Worm (Caenorhabditis elegans) whole organism, L4 larva: ENCODE measurements around the gene pde-2.
A peak's percentile ranks its signal among the peaks of the same experiment; 100 is the strongest.

Experiments
- F10B5.3 ChIP-seq: sonication (generic microtip); optimal IDR thresholded peaks from 2 replicates; lab custom pipeline; 2016; ENCODE audit warnings: mild to moderate bottlenecking, missing genetic modification characterization, missing compliant biosample characterization
- F37D6.2 ChIP-seq: sonication (generic microtip); optimal IDR thresholded peaks from 2 replicates; lab custom pipeline; 2016; ENCODE audit warnings: mild to moderate bottlenecking, missing genetic modification characterization, missing compliant biosample characterization
- F44E2.7 ChIP-seq: fragments of 200-800 bp; sonication (Bioruptor generic); IDR thresholded peaks from 2 replicates; pipeline ENCODE4 v2.1.2; 2022; ENCODE audit warnings: missing genetic modification characterization, missing compliant biosample characterization
- F49E8.2 ChIP-seq: sonication (generic microtip); optimal IDR thresholded peaks from 2 replicates; lab custom pipeline; 2016; ENCODE audit warnings: missing compliant biosample characterization, mild to moderate bottlenecking, missing genetic modification characterization, borderline replicate concordance
- T26A8.4 ChIP-seq: fragments of 200-800 bp; sonication (Bioruptor generic); IDR thresholded peaks from 2 replicates; pipeline ENCODE4 v1.3.6; 2022; ENCODE audit warnings: missing genetic modification characterization, missing compliant biosample characterization
- Y75B8A.6 ChIP-seq: fragments of 200-800 bp; sonication (Bioruptor generic); IDR thresholded peaks from 2 replicates; pipeline ENCODE4 v1.3.6; 2022; ENCODE audit warnings: missing genetic modification reagents, missing genetic modification characterization, missing compliant biosample characterization
- ceh-28 ChIP-seq: fragments of 150-350 bp; optimal IDR thresholded peaks from 2 replicates; lab custom pipeline; 2014; ENCODE audit warnings: missing biosample characterization, missing genetic modification reagents, missing genetic modification characterization
- ceh-62 ChIP-seq: sonication (generic microtip); optimal IDR thresholded peaks from 2 replicates; lab custom pipeline; 2017; ENCODE audit warnings: missing biosample characterization, missing genetic modification characterization
- ctbp-1 ChIP-seq: fragments of 200-800 bp; sonication (Bioruptor generic); IDR thresholded peaks from 2 replicates; pipeline ENCODE4 v1.3.6; 2022; ENCODE audit warnings: missing genetic modification reagents, missing genetic modification characterization, missing compliant biosample characterization
- daf-12 ChIP-seq: fragments of 150-350 bp; optimal IDR thresholded peaks from 2 replicates; lab custom pipeline; 2014; ENCODE audit warnings: missing biosample characterization, missing genetic modification reagents, missing genetic modification characterization
- daf-19 ChIP-seq: fragments of 200-800 bp; sonication (Bioruptor generic); conservative IDR thresholded peaks from 2 replicates; pipeline ENCODE4 v1.3.6; 2022; ENCODE audit warnings: missing genetic modification characterization, missing compliant biosample characterization
- dmd-6 ChIP-seq: fragments of 200-800 bp; sonication (Bioruptor generic); IDR thresholded peaks from 2 replicates; pipeline ENCODE4 v1.3.6; 2022; ENCODE audit warnings: missing genetic modification reagents, missing genetic modification characterization, missing compliant biosample characterization
- dmd-8 ChIP-seq: fragments of 200-800 bp; sonication (Bioruptor generic); IDR thresholded peaks from 2 replicates; pipeline ENCODE4 v1.3.6; 2022; ENCODE audit warnings: missing genetic modification characterization, missing compliant biosample characterization
- egl-43 ChIP-seq: fragments of 200-800 bp; sonication (Bioruptor generic); IDR thresholded peaks from 2 replicates; pipeline ENCODE4 v1.3.6; 2022; ENCODE audit warnings: missing genetic modification reagents, missing genetic modification characterization, missing compliant biosample characterization
- fos-1 ChIP-seq: fragments of 150-350 bp; optimal IDR thresholded peaks from 2 replicates; lab custom pipeline; 2014; ENCODE audit warnings: missing biosample characterization, missing genetic modification characterization
- hmg-1.1 ChIP-seq: fragments of 200-800 bp; sonication (Bioruptor generic); IDR thresholded peaks from 2 replicates; pipeline ENCODE4 v1.3.6; 2022; ENCODE audit warnings: missing genetic modification reagents, missing genetic modification characterization, missing compliant biosample characterization
- lim-7 ChIP-seq: fragments of 200-800 bp; sonication (Bioruptor generic); IDR thresholded peaks from 2 replicates; pipeline ENCODE4 v1.3.6; 2022; ENCODE audit warnings: missing genetic modification characterization, missing compliant biosample characterization
- madf-9 ChIP-seq: fragments of 200-800 bp; sonication (Bioruptor generic); conservative IDR thresholded peaks from 2 replicates; pipeline ENCODE4 v1.3.6; 2022; ENCODE audit warnings: missing genetic modification reagents, missing genetic modification characterization, missing compliant biosample characterization
- mdl-1 ChIP-seq, 2 experiments: fragments of 150-350 bp in 1 of 2; sonication (generic microtip) in 1 of 2; optimal IDR thresholded peaks; 2 replicates each; lab custom pipeline; 2014 to 2017; ENCODE audit warnings: missing biosample characterization in 2 of 2, missing genetic modification characterization in 2 of 2
- mep-1 ChIP-seq: fragments of 150-350 bp; sonication (generic microtip); optimal IDR thresholded peaks from 3 replicates; lab custom pipeline; 2014; ENCODE audit warnings: missing biosample characterization, missing genetic modification characterization
- mes-2 ChIP-seq: sonication (generic microtip); optimal IDR thresholded peaks from 2 replicates; lab custom pipeline; 2016; ENCODE audit warnings: missing genotype, mild to moderate bottlenecking, missing genetic modification characterization, missing compliant biosample characterization; ENCODE audit not compliant: poor library complexity, severe bottlenecking
- mxl-2 ChIP-seq: fragments of 200-800 bp; sonication (Bioruptor generic); conservative IDR thresholded peaks from 2 replicates; pipeline ENCODE4 v1.3.6; 2022; ENCODE audit warnings: missing genetic modification reagents, missing genetic modification characterization, missing compliant biosample characterization
- nhr-10 ChIP-seq: fragments of 150-350 bp; optimal IDR thresholded peaks from 2 replicates; lab custom pipeline; 2014; ENCODE audit warnings: missing biosample characterization, missing genetic modification characterization
- nhr-102 ChIP-seq: sonication (generic microtip); optimal IDR thresholded peaks from 2 replicates; lab custom pipeline; 2016; ENCODE audit warnings: mild to moderate bottlenecking, missing genetic modification characterization, moderate library complexity, missing compliant biosample characterization
- nhr-237 ChIP-seq: sonication (generic microtip); optimal IDR thresholded peaks from 2 replicates; lab custom pipeline; 2017; ENCODE audit warnings: missing biosample characterization, missing genetic modification characterization
- nhr-25 ChIP-seq: sonication (generic microtip); optimal IDR thresholded peaks from 2 replicates; lab custom pipeline; 2017; ENCODE audit warnings: missing genetic modification characterization, mild to moderate bottlenecking, missing compliant biosample characterization, antibody characterized with exemption, moderate library complexity, borderline replicate concordance; ENCODE audit not compliant: insufficient read depth
- nhr-42 ChIP-seq: fragments of 200-800 bp; sonication (Bioruptor generic); IDR thresholded peaks from 2 replicates; pipeline ENCODE4 v1.3.6; 2022; ENCODE audit warnings: missing genetic modification characterization, missing compliant biosample characterization
- nhr-6 ChIP-seq: fragments of 150-350 bp; optimal IDR thresholded peaks from 2 replicates; lab custom pipeline; 2014; ENCODE audit warnings: missing biosample characterization, missing genetic modification characterization
- pha-4 ChIP-seq, 2 experiments: fragments of 150-350 bp in 1 of 2; fragments of 200-800 bp in 1 of 2; sonication (Bioruptor generic) in 1 of 2; IDR thresholded peaks in 1 of 2; optimal IDR thresholded peaks in 1 of 2; 2 replicates each; pipeline versions ENCODE4 v1.3.6 to Lab custom; 2014 to 2022; ENCODE audit warnings: missing genetic modification characterization in 2 of 2, missing genetic modification reagents in 2 of 2, missing biosample characterization in 1 of 2, missing compliant biosample characterization in 1 of 2
- set-16 ChIP-seq: fragments of 200-800 bp; sonication (Bioruptor generic); IDR thresholded peaks from 2 replicates; pipeline ENCODE4 v1.3.6; 2022; ENCODE audit warnings: missing genetic modification reagents, missing genetic modification characterization, missing compliant biosample characterization
- tra-1 ChIP-seq: fragments of 200-800 bp; sonication (Bioruptor generic); IDR thresholded peaks from 2 replicates; pipeline ENCODE4 v1.3.6; 2022; ENCODE audit warnings: missing genetic modification reagents, missing genetic modification characterization, missing compliant biosample characterization
- zfp-2 ChIP-seq: sonication (generic microtip); optimal IDR thresholded peaks from 2 replicates; lab custom pipeline; 2016; ENCODE audit warnings: mild to moderate bottlenecking, missing genetic modification characterization, missing compliant biosample characterization
- zip-11 ChIP-seq: fragments of 200-800 bp; sonication (Bioruptor generic); IDR thresholded peaks from 2 replicates; pipeline ENCODE4 v1.3.6; 2022; ENCODE audit warnings: missing genetic modification characterization, missing compliant biosample characterization
- ztf-7 ChIP-seq: fragments of 150-350 bp; optimal IDR thresholded peaks from 2 replicates; lab custom pipeline; 2014; ENCODE audit warnings: missing biosample characterization, missing genetic modification characterization

The pde-2 gene

ce11 chrIII:8974835-8975234 is 6.9 kb downstream of the pde-2 start (continued):
- TF ChIP-seq ztf-7 (tag; lab: Kevin White, UChicago) (no peak), F44E2.7 (GFP tag; lab: Robert Waterston, UW) (no peak), nhr-42 (no peak), ceh-62 (tag; lab: Kevin White, UChicago) (no peak), F10B5.3 (tag; lab: Kevin White, UChicago) (no peak), lim-7 (GFP tag; lab: Robert Waterston, UW) (0 out of 2 replicates have a peak, but pooled peaks have one; percentile 55), T26A8.4 (GFP tag; lab: Robert Waterston, UW) (peak; percentile 37; the same call in 1 of the 2 replicates), mdl-1 (tag; optimal IDR thresholded peaks at IDR 0.05; lab: Kevin White, UChicago) (no peak), F49E8.2 (tag; lab: Kevin White, UChicago) (no peak), dmd-6 (no peak), fos-1 (tag; lab: Kevin White, UChicago) (no peak), nhr-10 (tag; lab: Kevin White, UChicago) (no peak), Y75B8A.6 (no peak), tra-1 (GFP tag; lab: Robert Waterston, UW) (no peak), daf-19 (no peak), nhr-6 (no peak), madf-9 (GFP tag; lab: Robert Waterston, UW) (0 out of 2 replicates have a peak, but pooled peaks have one; percentile 35), dmd-8 (GFP tag; lab: Robert Waterston, UW) (no peak), mep-1 (tag; lab: Kevin White, UChicago) (peak; percentile 57), nhr-25 (tag; lab: Kevin White, UChicago) (no peak), nhr-237 (no peak), pha-4 (GFP tag; IDR thresholded peaks at IDR 0.05; lab: Robert Waterston, UW) (peak; percentile 33; the same call in 1 of the 2 replicates), pha-4 (tag; optimal IDR thresholded peaks at IDR 0.05; lab: Kevin White, UChicago) (no peak), zfp-2 (no peak), ctbp-1 (GFP tag; lab: Robert Waterston, UW) (peak; percentile 22; the same call in 1 of the 2 replicates), nhr-102 (tag; lab: Kevin White, UChicago) (peak; percentile 40), ceh-28 (tag; lab: Kevin White, UChicago) (no peak), zip-11 (GFP tag; lab: Robert Waterston, UW) (no peak), daf-12 (tag; lab: Kevin White, UChicago) (no peak), set-16 (GFP tag; lab: Robert Waterston, UW) (no peak), egl-43 (GFP tag; lab: Robert Waterston, UW) (no peak)

- TF ChIP-seq mxl-2 (GFP tag; lab: Robert Waterston, UW) (no peak), mes-2 (tag; lab: Kevin White, UChicago) (peak; percentile 43), nhr-102 (tag; lab: Kevin White, UChicago) (no peak), zip-11 (GFP tag; lab: Robert Waterston, UW) (no peak), F10B5.3 (tag; lab: Kevin White, UChicago) (no peak)
Measured at ce11 chrIII:8973826-8974225, 7.9 kb downstream of the pde-2 start, which contains the start of gene R08D7.5. Gene R08D7.5, plus strand, starts transcription at chrIII:8974126.

- 0 out of 2 replicates have a peak, but pooled peaks have one; percentile 36 for TF ChIP-seq hmg-1.1 (GFP tag; lab: Robert Waterston, UW)
- no peak for TF ChIP-seq F37D6.2 (tag; lab: Kevin White, UChicago)
Measured at ce11 chrIII:8973163-8973562, 8.5 kb downstream of the pde-2 start.
